Worm (Caenorhabditis elegans) whole organism, young adult: ENCODE measurements around the gene ZK287.7.

Experiments used
- F10E7.11 ChIP-seq: sonication (generic microtip); optimal IDR thresholded peaks from 2 replicates; lab custom pipeline; 2017; ENCODE audit warnings: mild to moderate bottlenecking, missing genetic modification characterization, moderate library complexity, missing compliant biosample characterization
- F37B4.10 ChIP-seq: fragments of 200-800 bp; sonication (Bioruptor generic); IDR thresholded peaks from 2 replicates; pipeline ENCODE4 v1.3.6; 2022; ENCODE audit warnings: missing genetic modification characterization, missing compliant biosample characterization
- F55B11.4 ChIP-seq: sonication (generic microtip); optimal IDR thresholded peaks from 2 replicates; lab custom pipeline; 2016; ENCODE audit warnings: missing compliant biosample characterization, missing genetic modification characterization, borderline replicate concordance; ENCODE audit not compliant: insufficient read depth
- F57A8.1 ChIP-seq: fragments of 200-800 bp; sonication (Bioruptor generic); optimal IDR thresholded peaks from 2 replicates; lab custom pipeline; 2018; ENCODE audit warnings: mild to moderate bottlenecking, missing genetic modification characterization, moderate library complexity, missing compliant biosample characterization
- K12H6.12 ChIP-seq: fragments of 200-800 bp; sonication (Bioruptor generic); optimal IDR thresholded peaks from 2 replicates; lab custom pipeline; 2018; ENCODE audit warnings: mild to moderate bottlenecking, missing genetic modification characterization, missing compliant biosample characterization
- T07F8.4 ChIP-seq: sonication (generic microtip); optimal IDR thresholded peaks from 2 replicates; lab custom pipeline; 2016; ENCODE audit warnings: mild to moderate bottlenecking, missing genetic modification characterization, moderate library complexity, missing compliant biosample characterization
- T26A5.8 ChIP-seq: sonication (generic microtip); optimal IDR thresholded peaks from 2 replicates; lab custom pipeline; 2016; ENCODE audit warnings: missing genetic modification characterization, missing compliant biosample characterization
- Y53G8AR.9 ChIP-seq: fragments of 200-800 bp; sonication (Bioruptor generic); conservative IDR thresholded peaks from 2 replicates; pipeline ENCODE4 v1.3.6; 2022; ENCODE audit warnings: missing genetic modification reagents, missing genetic modification characterization, missing compliant biosample characterization
- Y56A3A.18 ChIP-seq: fragments of 200-800 bp; sonication (Bioruptor generic); IDR thresholded peaks from 2 replicates; pipeline ENCODE4 v1.3.6; 2022; ENCODE audit warnings: missing genetic modification reagents, missing genetic modification characterization, missing compliant biosample characterization
- Y95B8A.8 ChIP-seq: fragments of 200-800 bp; sonication (Bioruptor generic); IDR thresholded peaks from 2 replicates; pipeline ENCODE4 v1.3.6; 2022; ENCODE audit warnings: missing genetic modification reagents, missing genetic modification characterization, missing compliant biosample characterization
- ZK185.1 ChIP-seq: sonication (generic microtip); optimal IDR thresholded peaks from 2 replicates; lab custom pipeline; 2016; ENCODE audit warnings: mild to moderate bottlenecking, missing genetic modification characterization, missing compliant biosample characterization; ENCODE audit not compliant: poor library complexity, severe bottlenecking
- attf-5 ChIP-seq: fragments of 200-800 bp; sonication (Bioruptor generic); optimal IDR thresholded peaks from 2 replicates; lab custom pipeline; 2018; ENCODE audit warnings: mild to moderate bottlenecking, missing genetic modification characterization, missing compliant biosample characterization
- attf-6 ChIP-seq: fragments of 200-800 bp; sonication (Bioruptor generic); IDR thresholded peaks from 2 replicates; pipeline ENCODE4 v1.3.6; 2022; ENCODE audit warnings: missing genetic modification reagents, missing genetic modification characterization, missing compliant biosample characterization
- bed-1 ChIP-seq: fragments of 200-800 bp; sonication (Bioruptor generic); IDR thresholded peaks from 2 replicates; pipeline ENCODE4 v1.3.6; 2022; ENCODE audit warnings: missing genetic modification reagents, missing genetic modification characterization, missing compliant biosample characterization
- ceh-91 ChIP-seq: fragments of 200-800 bp; sonication (Bioruptor generic); IDR thresholded peaks from 2 replicates; pipeline ENCODE4 v1.3.6; 2022; ENCODE audit warnings: missing genetic modification reagents, missing genetic modification characterization, missing compliant biosample characterization
- die-1 ChIP-seq: sonication (generic microtip); optimal IDR thresholded peaks from 2 replicates; lab custom pipeline; 2016; ENCODE audit warnings: missing genotype, mild to moderate bottlenecking, missing genetic modification characterization, missing compliant biosample characterization
- egl-18 ChIP-seq: fragments of 200-800 bp; sonication (Bioruptor generic); IDR thresholded peaks from 2 replicates; pipeline ENCODE4 v1.3.6; 2022; ENCODE audit warnings: missing genetic modification reagents, missing genetic modification characterization, missing compliant biosample characterization
- ekl-4 ChIP-seq: fragments of 200-800 bp; sonication (Bioruptor generic); IDR thresholded peaks from 2 replicates; pipeline ENCODE4 v1.3.6; 2022; ENCODE audit warnings: missing genetic modification reagents, missing genetic modification characterization, missing compliant biosample characterization
- ets-4 ChIP-seq: fragments of 200-800 bp; sonication (Bioruptor generic); optimal IDR thresholded peaks from 2 replicates; lab custom pipeline; 2018; ENCODE audit warnings: mild to moderate bottlenecking, missing genetic modification characterization, missing compliant biosample characterization
- hlh-26 ChIP-seq: fragments of 200-800 bp; sonication (Bioruptor generic); conservative IDR thresholded peaks from 2 replicates; pipeline ENCODE4 v1.3.6; 2022; ENCODE audit warnings: missing genetic modification reagents, missing genetic modification characterization, missing compliant biosample characterization
- hmg-20 ChIP-seq: fragments of 200-800 bp; sonication (Bioruptor generic); IDR thresholded peaks from 2 replicates; pipeline ENCODE4 v1.3.6; 2022; ENCODE audit warnings: missing genetic modification reagents, missing genetic modification characterization, missing compliant biosample characterization
- hrde-1 ChIP-seq: sonication (generic microtip); optimal IDR thresholded peaks from 2 replicates; lab custom pipeline; 2016; ENCODE audit warnings: missing genetic modification characterization, mild to moderate bottlenecking, missing compliant biosample characterization, moderate library complexity, missing genotype, missing genetic modification reagents, borderline replicate concordance
- lag-1 ChIP-seq: fragments of 200-800 bp; sonication (Bioruptor generic); IDR thresholded peaks from 2 replicates; pipeline ENCODE4 v1.3.6; 2022; ENCODE audit warnings: missing genetic modification reagents, missing genetic modification characterization, missing compliant biosample characterization
- madf-10 ChIP-seq: sonication (generic microtip); optimal IDR thresholded peaks from 2 replicates; lab custom pipeline; 2016; ENCODE audit warnings: mild to moderate bottlenecking, missing genetic modification characterization, missing compliant biosample characterization
- mes-4 ChIP-seq: sonication (generic microtip); optimal IDR thresholded peaks from 2 replicates; lab custom pipeline; 2016; ENCODE audit warnings: missing genotype, missing genetic modification characterization, missing compliant biosample characterization
- mxl-1 ChIP-seq: sonication (generic microtip); optimal IDR thresholded peaks from 2 replicates; lab custom pipeline; 2016; ENCODE audit warnings: missing genetic modification characterization, missing compliant biosample characterization
- pha-4 ChIP-seq: fragments of 150-350 bp; sonication (generic microtip); optimal IDR thresholded peaks from 2 replicates; lab custom pipeline; 2014; ENCODE audit warnings: missing biosample characterization, missing genetic modification reagents, missing genetic modification characterization
- rec-8 ChIP-seq, 2 experiments: sonication (generic microtip); optimal IDR thresholded peaks; 2 replicates each; lab custom pipeline; 2016; ENCODE audit warnings: mild to moderate bottlenecking in 2 of 2, missing genetic modification characterization in 2 of 2, missing genetic modification reagents in 2 of 2, missing genotype in 2 of 2, missing biosample characterization in 1 of 2, missing compliant biosample characterization in 1 of 2, moderate library complexity in 1 of 2
- repo-1 ChIP-seq: sonication (generic microtip); optimal IDR thresholded peaks from 2 replicates; lab custom pipeline; 2017; ENCODE audit warnings: mild to moderate bottlenecking, missing genetic modification characterization, missing compliant biosample characterization
- sdz-38 ChIP-seq: sonication (generic microtip); optimal IDR thresholded peaks from 2 replicates; lab custom pipeline; 2016; ENCODE audit warnings: missing genotype, missing genetic modification characterization, missing compliant biosample characterization
- snpc-1.3 ChIP-seq: sonication (generic microtip); optimal IDR thresholded peaks from 2 replicates; lab custom pipeline; 2017; ENCODE audit warnings: missing genetic modification characterization, mild to moderate bottlenecking, missing compliant biosample characterization, antibody characterized with exemption, moderate library complexity, missing genotype, missing genetic modification reagents; ENCODE audit not compliant: insufficient read depth
- snpc-3.4 ChIP-seq: sonication (generic microtip); optimal IDR thresholded peaks from 2 replicates; lab custom pipeline; 2017; ENCODE audit warnings: missing genetic modification characterization, mild to moderate bottlenecking, missing compliant biosample characterization, antibody characterized with exemption, moderate library complexity, missing genotype, missing genetic modification reagents
- ztf-22 ChIP-seq: fragments of 200-800 bp; sonication (Bioruptor generic); optimal IDR thresholded peaks from 2 replicates; lab custom pipeline; 2018; ENCODE audit warnings: mild to moderate bottlenecking, missing genetic modification characterization, moderate library complexity, missing compliant biosample characterization

ZK287.7 gene

ce11 chrV:9654154-9654805 is 38.6 kb upstream of the ZK287.7 start, which contains the start of gene cyp-29A4:
Gene cyp-29A4, plus strand, starts transcription at chrV:9654755.
- TF ChIP-seq hrde-1 (tag; lab: Kevin White, UChicago) = no peak
- TF ChIP-seq ztf-22 = no peak
- TF ChIP-seq repo-1 = no peak
- no peak for TF ChIP-seq T07F8.4 (tag; lab: Kevin White, UChicago)
- TF ChIP-seq rec-8 (tag; optimal IDR thresholded peaks at IDR 0.05; lab: Kevin White, UChicago) = no peak
- TF ChIP-seq T26A5.8 = no peak
- TF ChIP-seq mxl-1 (tag; lab: Kevin White, UChicago) = no peak
- TF ChIP-seq Y53G8AR.9 = no peak
- no peak for TF ChIP-seq F37B4.10 (GFP tag; lab: Robert Waterston, UW)
- no peak for TF ChIP-seq lag-1
- TF ChIP-seq ekl-4 (GFP tag; lab: Robert Waterston, UW) = no peak
- no peak for TF ChIP-seq hlh-26 (GFP tag; lab: Robert Waterston, UW)
- no peak for TF ChIP-seq egl-18 (GFP tag; lab: Robert Waterston, UW)
- TF ChIP-seq mes-4 (tag; lab: Kevin White, UChicago) = no peak
- TF ChIP-seq pha-4 (tag; lab: Kevin White, UChicago) = no peak
- TF ChIP-seq F57A8.1 (GFP tag; lab: Kevin White, UChicago) = no peak

DNA sequence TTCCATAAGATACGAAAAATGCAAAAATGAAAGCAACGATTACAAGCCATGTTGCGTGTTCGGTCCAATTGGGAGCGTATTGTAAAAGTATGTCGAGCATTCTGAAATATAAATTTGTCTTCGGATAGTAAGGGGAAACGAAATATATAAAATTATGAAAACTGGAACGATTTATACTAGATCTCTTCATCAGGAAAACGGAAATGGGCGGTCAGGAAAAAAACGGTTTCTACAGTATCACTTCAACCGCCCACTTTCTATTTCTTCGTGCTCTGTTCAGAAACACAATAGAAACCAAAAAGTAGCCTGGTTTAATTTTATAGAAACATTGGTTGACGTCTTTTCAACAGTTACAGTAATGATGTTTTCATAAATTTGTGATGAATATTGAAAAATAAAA is 31.3 kb upstream of the ZK287.7 start, which contains the start of gene pitr-4:
Gene pitr-4 (minus strand): TSS at position 101 of the 400 bp plus-strand sequence.
- TF ChIP-seq ceh-91 (GFP tag; lab: Robert Waterston, UW) = no peak
- no peak for TF ChIP-seq F55B11.4 (tag; lab: Kevin White, UChicago)
- TF ChIP-seq F10E7.11 (tag; lab: Kevin White, UChicago) = no peak
- TF ChIP-seq egl-18 (GFP tag; lab: Robert Waterston, UW) = no peak
- no peak for TF ChIP-seq ztf-22

ce11 chrV:9663948-9664347 is 28.9 kb upstream of the ZK287.7 start:
- TF ChIP-seq T26A5.8 = no peak
- no peak for TF ChIP-seq hlh-26 (GFP tag; lab: Robert Waterston, UW)
- no peak for TF ChIP-seq bed-1 (GFP tag; lab: Robert Waterston, UW)
- no peak for TF ChIP-seq F57A8.1 (GFP tag; lab: Kevin White, UChicago)
- no peak for TF ChIP-seq attf-5 (GFP tag; lab: Kevin White, UChicago)
- TF ChIP-seq ets-4 = no peak
- TF ChIP-seq attf-6 (GFP tag; lab: Robert Waterston, UW) = no peak
- no peak for TF ChIP-seq sdz-38 (tag; lab: Kevin White, UChicago)
- TF ChIP-seq madf-10 (tag; lab: Kevin White, UChicago) = no peak
- no peak for TF ChIP-seq hmg-20

DNA sequence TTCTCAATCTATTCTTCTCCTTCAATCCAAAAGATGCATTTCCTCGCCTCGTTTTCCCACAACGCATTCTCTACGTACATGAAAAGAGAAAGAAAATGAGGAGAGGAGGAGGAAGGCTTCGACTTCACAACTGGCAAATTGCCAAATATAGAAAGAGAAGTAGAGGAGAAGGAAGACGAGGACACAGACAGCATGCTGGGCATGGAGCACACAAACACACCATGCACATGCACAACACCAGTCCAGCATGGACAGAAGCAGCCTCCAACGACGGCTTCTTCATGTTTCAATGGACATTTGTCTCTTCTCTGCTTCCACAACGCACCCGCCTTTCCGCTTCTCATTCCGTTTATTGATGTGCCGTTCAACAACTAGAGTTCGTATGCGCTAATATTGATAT is 28.2 kb upstream of the ZK287.7 start:
- TF ChIP-seq Y56A3A.18 (0 out of 2 replicates have a peak, but pooled peaks have one; percentile 28), mes-4 (tag; lab: Kevin White, UChicago) (no peak), pha-4 (tag; lab: Kevin White, UChicago) (no peak), attf-6 (GFP tag; lab: Robert Waterston, UW) (no peak), die-1 (tag; lab: Kevin White, UChicago) (no peak), Y95B8A.8 (GFP tag; lab: Robert Waterston, UW) (no peak), K12H6.12 (peak; percentile 5), snpc-1.3 (tag; lab: Kevin White, UChicago) (no peak), madf-10 (tag; lab: Kevin White, UChicago) (no peak), snpc-3.4 (tag; lab: Kevin White, UChicago) (no peak), egl-18 (GFP tag; lab: Robert Waterston, UW) (no peak), ztf-22 (no peak), ZK185.1 (tag; lab: Kevin White, UChicago) (peak; percentile 21)
